Fruit fly (Drosophila melanogaster) whole organism, prepupa: ENCODE data around the gene Hira.

Source experiments
- Blimp-1 ChIP-seq: fragments of 200-800 bp; sonication (Bioruptor generic); optimal IDR thresholded peaks from 3 replicates; lab custom pipeline; 2017; ENCODE audit warnings: missing biosample characterization, missing genetic modification characterization, mild to moderate bottlenecking, moderate library complexity, missing genetic modification reagents
- CG10631 ChIP-seq: fragments of 200-800 bp; sonication (Bioruptor generic); optimal IDR thresholded peaks from 2 replicates; lab custom pipeline; 2016; ENCODE audit warnings: missing biosample characterization, missing genetic modification characterization
- CG10669 ChIP-seq: fragments of 200-800 bp; sonication (Bioruptor generic); optimal IDR thresholded peaks from 3 replicates; lab custom pipeline; 2018; ENCODE audit warnings: missing biosample characterization, mild to moderate bottlenecking, missing genetic modification characterization, moderate library complexity
- CG11294 ChIP-seq: fragments of 200-800 bp; sonication (Bioruptor generic); IDR thresholded peaks from 2 replicates; pipeline ENCODE4 v1.3.6; 2022; ENCODE audit warnings: missing biosample characterization, missing genetic modification characterization
- CG11762 ChIP-seq: fragments of 200-800 bp; sonication (Bioruptor generic); optimal IDR thresholded peaks from 3 replicates; lab custom pipeline; 2016; ENCODE audit warnings: missing biosample characterization, missing genetic modification characterization; ENCODE audit not compliant: insufficient read depth
- CG15336 ChIP-seq: fragments of 200-800 bp; sonication (Bioruptor generic); IDR thresholded peaks from 2 replicates; pipeline ENCODE4 v1.3.6; 2022; ENCODE audit warnings: missing biosample characterization, missing genetic modification characterization
- CG1621 ChIP-seq: fragments of 200-800 bp; sonication (Bioruptor generic); optimal IDR thresholded peaks from 3 replicates; lab custom pipeline; 2018; ENCODE audit warnings: missing biosample characterization, mild to moderate bottlenecking, missing genetic modification characterization
- CG3032 ChIP-seq: fragments of 200-800 bp; optimal IDR thresholded peaks from 2 replicates; lab custom pipeline; 2019; ENCODE audit warnings: missing biosample characterization, mild to moderate bottlenecking, missing genetic modification characterization, moderate library complexity
- CG32006 ChIP-seq: fragments of 200-800 bp; sonication (Bioruptor generic); optimal IDR thresholded peaks from 3 replicates; lab custom pipeline; 2017; ENCODE audit warnings: missing biosample characterization, mild to moderate bottlenecking, missing genetic modification characterization
- CG4318 ChIP-seq: fragments of 200-800 bp; sonication (Bioruptor generic); optimal IDR thresholded peaks from 3 replicates; lab custom pipeline; 2017; ENCODE audit warnings: missing biosample characterization, mild to moderate bottlenecking, missing genetic modification characterization
- CG6276 ChIP-seq: fragments of 200-800 bp; sonication (Bioruptor generic); optimal IDR thresholded peaks from 2 replicates; lab custom pipeline; 2017; ENCODE audit warnings: missing biosample characterization, mild to moderate bottlenecking, missing genetic modification characterization
- CG6808 ChIP-seq: fragments of 200-800 bp; sonication (Bioruptor generic); optimal IDR thresholded peaks from 3 replicates; lab custom pipeline; 2017; ENCODE audit warnings: missing biosample characterization, missing genetic modification characterization, mild to moderate bottlenecking, moderate library complexity, missing genetic modification reagents
- CG7368 ChIP-seq: fragments of 200-800 bp; sonication (Bioruptor generic); optimal IDR thresholded peaks from 3 replicates; lab custom pipeline; 2016; ENCODE audit warnings: missing biosample characterization, missing genetic modification characterization
- CG8119 ChIP-seq: fragments of 200-800 bp; sonication (Bioruptor generic); IDR thresholded peaks from 3 replicates; pipeline ENCODE4 v1.3.6; 2022; ENCODE audit warnings: missing biosample characterization, missing genetic modification characterization
- CG8319 ChIP-seq: fragments of 200-800 bp; sonication (Bioruptor generic); optimal IDR thresholded peaks from 3 replicates; lab custom pipeline; 2016; ENCODE audit warnings: missing biosample characterization, missing genetic modification characterization
- CG8632 ChIP-seq: fragments of 200-800 bp; sonication (Bioruptor generic); optimal IDR thresholded peaks from 3 replicates; lab custom pipeline; 2016; ENCODE audit warnings: missing biosample characterization, missing genetic modification characterization
- Eip78C ChIP-seq: fragments of 200-800 bp; sonication (Bioruptor generic); peaks from one replicate; lab custom pipeline; 2016; ENCODE audit warnings: missing biosample characterization, missing genetic modification characterization
- Eip93F ChIP-seq: fragments of 200-800 bp; sonication (Bioruptor generic); optimal IDR thresholded peaks from 2 replicates; lab custom pipeline; 2016; ENCODE audit warnings: missing biosample characterization, mild to moderate bottlenecking, missing genetic modification characterization
- Hr38 ChIP-seq: sonication (Bioruptor generic); optimal IDR thresholded peaks from 2 replicates; lab custom pipeline; 2016; ENCODE audit warnings: missing biosample characterization, missing genetic modification characterization
- Hr4 ChIP-seq: fragments of 200-800 bp; sonication (Bioruptor generic); optimal IDR thresholded peaks from 3 replicates; lab custom pipeline; 2016; ENCODE audit warnings: missing biosample characterization, missing genetic modification characterization
- Smox ChIP-seq: fragments of 200-800 bp; sonication (Bioruptor generic); optimal IDR thresholded peaks from 3 replicates; lab custom pipeline; 2016; ENCODE audit warnings: missing biosample characterization, missing genetic modification characterization
- Sox14 ChIP-seq: fragments of 200-800 bp; sonication (Bioruptor generic); optimal IDR thresholded peaks from 3 replicates; lab custom pipeline; 2016; ENCODE audit warnings: missing biosample characterization, missing genetic modification characterization
- cyc ChIP-seq: fragments of 200-800 bp; sonication (Bioruptor generic); optimal IDR thresholded peaks from 3 replicates; lab custom pipeline; 2016; ENCODE audit warnings: missing biosample characterization, missing genetic modification characterization
- dsx ChIP-seq: fragments of 200-800 bp; optimal IDR thresholded peaks from 3 replicates; lab custom pipeline; 2019; ENCODE audit warnings: missing biosample characterization, mild to moderate bottlenecking, missing genetic modification characterization, moderate library complexity; ENCODE audit not compliant: poor library complexity, severe bottlenecking
- eg ChIP-seq: fragments of 200-800 bp; sonication (Bioruptor generic); IDR thresholded peaks from 3 replicates; pipeline ENCODE4 v1.3.6; 2022; ENCODE audit warnings: missing biosample characterization, missing genetic modification characterization
- esn ChIP-seq: fragments of 200-800 bp; sonication (Bioruptor generic); optimal IDR thresholded peaks from 2 replicates; lab custom pipeline; 2016; ENCODE audit warnings: missing biosample characterization, mild to moderate bottlenecking, missing genetic modification characterization, moderate library complexity
- fd59A ChIP-seq: fragments of 200-800 bp; sonication (Bioruptor generic); optimal IDR thresholded peaks from 2 replicates; lab custom pipeline; 2017; ENCODE audit warnings: missing biosample characterization, mild to moderate bottlenecking, missing genetic modification characterization, missing genetic modification reagents
- net ChIP-seq: fragments of 200-800 bp; sonication (Bioruptor generic); optimal IDR thresholded peaks from 3 replicates; lab custom pipeline; 2016; ENCODE audit warnings: missing biosample characterization, missing genetic modification characterization
- pdm3 ChIP-seq: fragments of 200-800 bp; sonication (Bioruptor generic); optimal IDR thresholded peaks from 3 replicates; lab custom pipeline; 2016; ENCODE audit warnings: missing biosample characterization, missing genetic modification characterization
- salr ChIP-seq, 2 experiments: fragments of 200-800 bp; sonication (Bioruptor generic); optimal IDR thresholded peaks; 3 replicates each; lab custom pipeline; 2016 to 2018; ENCODE audit warnings: missing biosample characterization in 2 of 2, missing genetic modification characterization in 2 of 2, mild to moderate bottlenecking in 1 of 2
- ss ChIP-seq, 2 experiments: fragments of 200-800 bp; sonication (Bioruptor generic); optimal IDR thresholded peaks; 2 replicates in 1 of 2; 3 replicates in 1 of 2; lab custom pipeline; 2017 to 2018; ENCODE audit warnings: mild to moderate bottlenecking in 2 of 2, missing biosample characterization in 2 of 2, missing genetic modification characterization in 2 of 2, moderate library complexity in 1 of 2
- svp ChIP-seq: fragments of 200-800 bp; sonication (Bioruptor generic); peaks from one replicate; lab custom pipeline; 2016; ENCODE audit warnings: missing biosample characterization, missing genetic modification characterization
- vri ChIP-seq: fragments of 200-800 bp; sonication (Bioruptor generic); optimal IDR thresholded peaks from 3 replicates; lab custom pipeline; 2016; ENCODE audit warnings: missing biosample characterization, mild to moderate bottlenecking, missing genetic modification characterization

The Hira gene

dm6 chrX:7734131-7734930, 12.4 kb downstream of the Hira start, which contains the start of the genes Pdp and Rab39 (continued):
- TF ChIP-seq Smox (GFP tag; lab: Kevin White, UChicago) (peak; percentile 76), eg (peak; percentile 79), CG8632 (GFP tag; lab: Kevin White, UChicago) (peak; percentile 65), pdm3 (peak; percentile 73), CG7368 (GFP tag; lab: Kevin White, UChicago) (peak; percentile 53), CG10669 (GFP tag; lab: Kevin White, UChicago) (peak; percentile 58), CG15336 (GFP tag; lab: Robert Waterston, UW) (peak; percentile 59), CG6276 (GFP tag; lab: Kevin White, UChicago) (no peak), CG10631 (GFP tag; lab: Kevin White, UChicago) (peak; percentile 80), CG11762 (GFP tag; lab: Kevin White, UChicago) (peak; percentile 56), Eip93F (GFP tag; lab: Kevin White, UChicago) (no peak), CG11294 (GFP tag; lab: Robert Waterston, UW) (peak; percentile 62; the same call in 1 of the 2 replicates), esn (GFP tag; lab: Kevin White, UChicago) (peak; percentile 80), fd59A (GFP tag; lab: Kevin White, UChicago) (peak; percentile 17), CG3032 (peak; percentile 76), CG1621 (tag; lab: Kevin White, UChicago) (peak; percentile 72), CG8319 (GFP tag; lab: Kevin White, UChicago) (peak; percentile 39), CG32006 (peak; percentile 69), Hr38 (no peak), CG8119 (GFP tag; lab: Robert Waterston, UW) (no peak; the same call in 2 of the 3 replicates)

- TF ChIP-seq Sox14 (GFP tag; lab: Kevin White, UChicago), result peak; percentile 43
- peak; percentile 26 for TF ChIP-seq CG1621 (tag; lab: Kevin White, UChicago)
- no peak for TF ChIP-seq salr (GFP tag; optimal IDR thresholded peaks at IDR 0.05; lab: Kevin White, UChicago)
- TF ChIP-seq CG6808, result peak; percentile 4
- TF ChIP-seq vri (GFP tag; lab: Kevin White, UChicago), result peak; percentile 98
- TF ChIP-seq Eip78C, result peak; percentile 59
- TF ChIP-seq CG4318 (GFP tag; lab: Kevin White, UChicago), result no peak
- no peak for TF ChIP-seq Hr4 (GFP tag; lab: Kevin White, UChicago)
- peak; percentile 7 for TF ChIP-seq net (GFP tag; lab: Kevin White, UChicago)
- peak; percentile 15 to 41 for TF ChIP-seq ss (GFP tag; optimal IDR thresholded peaks at IDR 0.05; lab: Kevin White, UChicago)
- peak; percentile 3 for TF ChIP-seq dsx
Observed at dm6 chrX:7735262-7735661, 13.3 kb downstream of the Hira start.

- TF ChIP-seq pdm3, result no peak
- no peak for TF ChIP-seq dsx
- no peak for TF ChIP-seq cyc (GFP tag; lab: Kevin White, UChicago)
- TF ChIP-seq, all 60 proteins: peak for 0
Observed at dm6 chrX:7736593-7736992, 14.7 kb downstream of the Hira start, which contains the start of gene Tom40. Gene Tom40 (plus strand): TSS chrX:7736893.

- TF ChIP-seq CG1621 (tag; lab: Kevin White, UChicago) (peak; percentile 7), vri (GFP tag; lab: Kevin White, UChicago) (peak; percentile 46), svp (GFP tag; lab: Kevin White, UChicago) (peak; percentile 87), Blimp-1 (GFP tag; lab: Kevin White, UChicago) (no peak)
- TF ChIP-seq, all 60 proteins: peak for 3
Observed at dm6 chrX:7737156-7737771, 15.3 kb downstream of the Hira start.
